Worm (Caenorhabditis elegans): ENCODE measurements around the gene ggtb-1.

Gene ggtb-1

DNA sequence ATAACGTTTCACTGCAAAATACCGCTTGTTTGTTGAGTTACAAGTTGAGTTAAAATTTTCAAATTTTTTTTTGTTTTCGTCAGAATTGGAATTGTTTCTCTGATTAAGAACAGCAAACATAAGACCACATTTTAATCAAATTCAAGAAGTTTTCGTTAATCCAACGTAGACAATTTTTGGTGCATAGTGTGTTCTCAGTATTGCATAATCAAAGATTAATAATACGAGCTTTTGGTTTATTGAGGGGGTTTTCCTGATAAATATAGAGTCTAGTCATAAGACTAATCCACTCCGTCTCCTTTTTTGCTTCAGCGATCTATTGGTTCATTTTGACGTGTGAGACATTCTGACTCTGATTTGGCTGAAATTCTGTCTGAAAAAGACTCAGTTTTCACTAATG, 38.4 kb upstream of the ggtb-1 start, which contains the start of gene nhr-9:
Gene nhr-9, plus strand, starts transcription at position 307 of the 400 bp plus-strand sequence.
- TF ChIP-seq hrde-1 (tag; optimal IDR thresholded peaks at IDR 0.05; ENCODE audit: borderline replicate concordance) (no peak), F23B12.7 (tag; optimal IDR thresholded peaks at IDR 0.05; ENCODE audit: insufficient read depth) (no peak), fkh-3 (tag; optimal IDR thresholded peaks at IDR 0.05) (no peak), ZK185.1 (tag; optimal IDR thresholded peaks at IDR 0.05; ENCODE audit: poor library complexity, severe bottlenecking) (no peak), Y56A3A.18 (GFP tag; IDR thresholded peaks at IDR 0.05) (no peak), nhr-120 (GFP tag; IDR thresholded peaks at IDR 0.05) (no peak), rec-8 (tag; optimal IDR thresholded peaks at IDR 0.05) (no peak), xnd-1 (tag; optimal IDR thresholded peaks at IDR 0.05) (no peak), K12H6.12 (tag; optimal IDR thresholded peaks at IDR 0.05) (no peak), lir-1 (GFP tag; conservative IDR thresholded peaks at IDR 0.05) (no peak), let-607 (tag; optimal IDR thresholded peaks at IDR 0.05) (no peak), cebp-1 (GFP tag; IDR thresholded peaks at IDR 0.05) (no peak), cebp-1 (tag; optimal IDR thresholded peaks at IDR 0.05) (no peak), somi-1 (GFP tag; optimal IDR thresholded peaks at IDR 0.05) (no peak), zfh-2 (GFP tag; conservative IDR thresholded peaks at IDR 0.05) (no peak), aptf-3 (GFP tag; IDR thresholded peaks at IDR 0.05) (no peak), atf-7 (tag; optimal IDR thresholded peaks at IDR 0.05) (no peak), D2030.7 (GFP tag; IDR thresholded peaks at IDR 0.05) (no peak)

DNA sequence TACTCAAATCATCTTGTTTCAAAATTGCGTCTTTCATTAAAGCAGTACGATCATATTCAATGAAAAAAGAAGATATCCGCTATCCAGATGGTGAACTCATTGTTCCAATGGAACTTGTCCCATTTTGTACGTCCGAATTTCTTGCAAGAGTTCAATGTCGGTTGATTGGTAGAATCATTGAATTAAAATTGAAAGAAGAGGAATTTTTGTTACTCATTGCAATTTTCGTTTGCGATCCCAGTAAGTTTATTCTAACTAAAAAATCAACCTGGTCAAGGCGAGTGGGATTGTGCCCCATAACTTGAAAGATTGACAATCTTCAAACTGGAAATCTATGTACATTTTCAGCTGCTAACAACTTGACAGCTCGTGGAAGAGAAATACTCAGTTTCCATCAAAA, 37.1 kb upstream of the ggtb-1 start:
- no peak for TF ChIP-seq ceh-79 (tag; optimal IDR thresholded peaks at IDR 0.05)
- TF ChIP-seq ama-1 (optimal IDR thresholded peaks at IDR 0.05) = no peak
- TF ChIP-seq ama-1 (GFP tag; optimal IDR thresholded peaks at IDR 0.05) = no peak
- no peak for TF ChIP-seq mel-28 (tag; optimal IDR thresholded peaks at IDR 0.05; ENCODE audit: borderline replicate concordance)
- TF ChIP-seq snpc-4 (GFP tag; optimal IDR thresholded peaks at IDR 0.05) = no peak
- no peak for TF ChIP-seq snpc-4 (tag; optimal IDR thresholded peaks at IDR 0.05)
- TF ChIP-seq nhr-120 (GFP tag; IDR thresholded peaks at IDR 0.05) = no peak
- TF ChIP-seq mxl-1 (tag; optimal IDR thresholded peaks at IDR 0.05) = no peak
- TF ChIP-seq dox-1 (GFP tag; IDR thresholded peaks at IDR 0.05) = no peak
- TF ChIP-seq dpff-1 (tag; optimal IDR thresholded peaks at IDR 0.05) = no peak
- no peak for TF ChIP-seq nhr-27 (tag; optimal IDR thresholded peaks at IDR 0.05)
- no peak for TF ChIP-seq die-1 (tag; optimal IDR thresholded peaks at IDR 0.05)
- no peak for TF ChIP-seq ztf-25 (GFP tag; IDR thresholded peaks at IDR 0.05)
- no peak for TF ChIP-seq sdz-38 (tag; optimal IDR thresholded peaks at IDR 0.05)
- TF ChIP-seq lin-26 (GFP tag; IDR thresholded peaks at IDR 0.05) = no peak
- no peak for TF ChIP-seq F39B2.1 (GFP tag; IDR thresholded peaks at IDR 0.05)
- no peak for TF ChIP-seq ceh-100 (GFP tag; IDR thresholded peaks at IDR 0.05)

DNA sequence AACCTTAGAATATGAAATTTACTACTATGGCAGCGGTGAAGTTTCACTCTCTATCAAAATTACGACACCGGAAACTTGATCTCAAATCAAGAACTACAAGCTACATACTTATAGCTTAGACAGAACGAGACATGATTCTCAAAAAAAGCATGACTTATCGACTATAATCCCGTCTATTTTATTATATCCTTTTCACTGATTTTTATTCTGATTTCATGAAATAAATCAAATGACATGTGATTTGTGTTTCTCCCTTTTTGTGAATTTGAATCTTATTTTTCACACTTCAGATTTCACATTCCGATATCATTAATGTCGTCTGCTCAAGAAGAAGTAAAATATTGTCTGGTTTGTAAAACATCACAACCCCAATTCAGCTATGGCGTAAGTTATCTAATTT, 33.6 kb upstream of the ggtb-1 start, which contains the start of gene ZK418.11:
Gene ZK418.11, plus strand, starts transcription at position 289 of the 400 bp plus-strand sequence.
- TF ChIP-seq F55B11.4 (tag; optimal IDR thresholded peaks at IDR 0.05; ENCODE audit: borderline replicate concordance, insufficient read depth) = no peak
- no peak for TF ChIP-seq ets-4 (GFP tag; optimal IDR thresholded peaks at IDR 0.05)
- TF ChIP-seq hrde-1 (tag; optimal IDR thresholded peaks at IDR 0.05; ENCODE audit: borderline replicate concordance) = no peak
- TF ChIP-seq rcor-1 (GFP tag; IDR thresholded peaks at IDR 0.05) = no peak
- TF ChIP-seq F33H1.4 (GFP tag; IDR thresholded peaks at IDR 0.05) = no peak
- TF ChIP-seq F23B12.7 (tag; optimal IDR thresholded peaks at IDR 0.05; ENCODE audit: insufficient read depth) = no peak
- TF ChIP-seq attf-5 (GFP tag; optimal IDR thresholded peaks at IDR 0.05) = no peak
- TF ChIP-seq let-607 (tag; optimal IDR thresholded peaks at IDR 0.05) = no peak
- no peak for TF ChIP-seq lir-1 (GFP tag; conservative IDR thresholded peaks at IDR 0.05)
- no peak for TF ChIP-seq lsl-1 (GFP tag; optimal IDR thresholded peaks at IDR 0.05)
- TF ChIP-seq B0261.1 (tag; optimal IDR thresholded peaks at IDR 0.05) = no peak
- no peak for TF ChIP-seq F39B2.1 (GFP tag; IDR thresholded peaks at IDR 0.05)
- no peak for TF ChIP-seq ztf-22 (GFP tag; optimal IDR thresholded peaks at IDR 0.05)
- no peak for TF ChIP-seq nhr-27 (tag; optimal IDR thresholded peaks at IDR 0.05)
- TF ChIP-seq lin-40 (tag; optimal IDR thresholded peaks at IDR 0.05) = no peak
- TF ChIP-seq ceh-27 (GFP tag; optimal IDR thresholded peaks at IDR 0.05) = no peak
- no peak for TF ChIP-seq hmg-1.2 (GFP tag; IDR thresholded peaks at IDR 0.05)
- no peak for TF ChIP-seq unc-62 (GFP tag; optimal IDR thresholded peaks at IDR 0.05)
- no peak for TF ChIP-seq B0035.1 (tag; optimal IDR thresholded peaks at IDR 0.05)
